Fruit fly (Drosophila melanogaster) Kc167 (cell line): ENCODE data around the gene att-ORFB.

ENCODE experiments used
- Myc ChIP-seq: fragments of >200 bp; optimal IDR thresholded peaks from 2 replicates; lab custom pipeline; 2017; ENCODE audit warnings: missing external identifiers
- Sin3A ChIP-seq: fragments of >200 bp; optimal IDR thresholded peaks from 2 replicates; lab custom pipeline; 2018; ENCODE audit warnings: missing external identifiers
- h ChIP-seq: fragments of >200 bp; optimal IDR thresholded peaks from 3 replicates; lab custom pipeline; 2018; ENCODE audit warnings: missing external identifiers
- insv ChIP-seq: fragments of >200 bp; optimal IDR thresholded peaks from 3 replicates; lab custom pipeline; 2018; ENCODE audit warnings: missing external identifiers
- psq ChIP-seq: fragments of >200 bp; optimal IDR thresholded peaks from 2 replicates; lab custom pipeline; 2017; ENCODE audit warnings: missing external identifiers
- ttk ChIP-seq: sonication (Bioruptor generic); optimal IDR thresholded peaks from 2 replicates; lab custom pipeline; 2017; ENCODE audit warnings: missing external identifiers

Gene att-ORFB

DNA sequence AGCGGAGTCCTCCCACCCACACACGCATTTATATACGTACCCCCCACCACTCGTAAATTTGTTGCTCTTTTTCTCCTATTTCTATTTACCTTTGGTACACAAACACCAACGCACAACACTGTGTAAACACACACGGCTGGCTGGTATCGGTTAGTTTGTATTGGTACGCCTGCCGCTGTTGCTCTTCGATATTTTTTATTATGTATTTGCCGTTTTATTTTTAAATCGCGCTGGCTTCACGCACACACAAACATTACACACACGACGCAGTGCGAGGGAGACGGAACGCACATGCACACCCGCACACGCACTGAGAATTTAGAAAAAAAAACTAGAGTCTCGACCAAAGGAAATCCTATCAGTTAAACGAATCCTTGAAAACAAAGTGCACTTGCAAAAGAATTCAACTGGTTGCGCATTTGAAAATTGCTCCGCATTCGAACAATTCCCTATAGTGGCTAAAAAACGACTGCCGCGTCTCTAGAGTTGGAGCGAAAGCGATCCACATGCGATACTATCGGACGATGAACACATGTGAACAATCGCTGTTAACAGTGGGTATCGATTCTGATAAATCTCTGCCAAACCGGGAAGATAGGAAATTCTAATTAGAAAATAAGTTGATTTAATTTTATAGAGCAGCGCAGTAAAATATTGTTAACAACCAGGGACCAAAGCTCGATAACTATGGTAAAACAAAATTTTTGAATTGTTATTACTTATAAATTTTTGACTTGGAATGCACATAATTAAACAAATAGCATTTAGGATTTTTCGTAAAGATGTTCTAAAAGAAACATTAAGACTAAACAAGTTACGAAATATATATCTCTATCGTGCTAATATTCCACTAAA, 3.3 kb downstream of the att-ORFB start:
- no peak for TF ChIP-seq h (lab: Kevin White, UChicago)
- no peak for TF ChIP-seq psq
- no peak for TF ChIP-seq Myc (lab: Kevin White, UChicago)
- no peak for TF ChIP-seq Sin3A (lab: Kevin White, UChicago)
- TF ChIP-seq ttk: no peak
- no peak for TF ChIP-seq insv

dm6 chr3R:20549855-20550603, 4.2 kb downstream of the att-ORFB start:
- TF ChIP-seq h (lab: Kevin White, UChicago): no peak
- TF ChIP-seq Sin3A (lab: Kevin White, UChicago): no peak
- no peak for TF ChIP-seq insv
- TF ChIP-seq psq: no peak
- no peak for TF ChIP-seq ttk
- TF ChIP-seq Myc (lab: Kevin White, UChicago): no peak

- no peak for TF ChIP-seq h (lab: Kevin White, UChicago)
- no peak for TF ChIP-seq psq
- TF ChIP-seq Myc (lab: Kevin White, UChicago): no peak
- no peak for TF ChIP-seq insv
- TF ChIP-seq ttk: no peak
- TF ChIP-seq Sin3A (lab: Kevin White, UChicago): no peak
These were observed 5.0 kb downstream of the att-ORFB start for dm6 chr3R:20549017-20549854.

DNA sequence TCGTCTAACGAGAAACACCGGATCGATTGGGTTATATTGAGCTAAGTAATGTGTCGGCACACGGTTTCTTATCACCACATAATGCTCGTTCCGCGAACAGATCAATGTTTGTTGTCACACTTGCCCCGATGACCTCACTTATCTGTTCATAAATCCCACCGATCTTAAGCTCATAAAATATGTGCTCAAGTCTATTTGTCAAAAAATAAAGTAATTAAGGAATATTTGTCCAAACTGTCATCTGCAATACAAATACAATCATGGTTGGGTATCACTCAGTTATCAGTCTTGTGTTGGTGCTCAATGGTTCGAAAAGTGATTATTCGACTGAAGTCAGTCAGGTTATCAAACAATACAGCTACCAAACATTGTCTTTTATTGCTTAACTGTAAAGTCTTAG, 5.9 kb downstream of the att-ORFB start:
- TF ChIP-seq ttk (no peak), Sin3A (lab: Kevin White, UChicago) (no peak), insv (no peak), h (lab: Kevin White, UChicago) (no peak), Myc (lab: Kevin White, UChicago) (no peak), psq (no peak)

dm6 chr3R:20547758-20548157, 6.4 kb downstream of the att-ORFB start:
- TF ChIP-seq ttk (no peak), Myc (lab: Kevin White, UChicago) (no peak), h (lab: Kevin White, UChicago) (no peak), psq (no peak), insv (no peak), Sin3A (lab: Kevin White, UChicago) (no peak)

DNA sequence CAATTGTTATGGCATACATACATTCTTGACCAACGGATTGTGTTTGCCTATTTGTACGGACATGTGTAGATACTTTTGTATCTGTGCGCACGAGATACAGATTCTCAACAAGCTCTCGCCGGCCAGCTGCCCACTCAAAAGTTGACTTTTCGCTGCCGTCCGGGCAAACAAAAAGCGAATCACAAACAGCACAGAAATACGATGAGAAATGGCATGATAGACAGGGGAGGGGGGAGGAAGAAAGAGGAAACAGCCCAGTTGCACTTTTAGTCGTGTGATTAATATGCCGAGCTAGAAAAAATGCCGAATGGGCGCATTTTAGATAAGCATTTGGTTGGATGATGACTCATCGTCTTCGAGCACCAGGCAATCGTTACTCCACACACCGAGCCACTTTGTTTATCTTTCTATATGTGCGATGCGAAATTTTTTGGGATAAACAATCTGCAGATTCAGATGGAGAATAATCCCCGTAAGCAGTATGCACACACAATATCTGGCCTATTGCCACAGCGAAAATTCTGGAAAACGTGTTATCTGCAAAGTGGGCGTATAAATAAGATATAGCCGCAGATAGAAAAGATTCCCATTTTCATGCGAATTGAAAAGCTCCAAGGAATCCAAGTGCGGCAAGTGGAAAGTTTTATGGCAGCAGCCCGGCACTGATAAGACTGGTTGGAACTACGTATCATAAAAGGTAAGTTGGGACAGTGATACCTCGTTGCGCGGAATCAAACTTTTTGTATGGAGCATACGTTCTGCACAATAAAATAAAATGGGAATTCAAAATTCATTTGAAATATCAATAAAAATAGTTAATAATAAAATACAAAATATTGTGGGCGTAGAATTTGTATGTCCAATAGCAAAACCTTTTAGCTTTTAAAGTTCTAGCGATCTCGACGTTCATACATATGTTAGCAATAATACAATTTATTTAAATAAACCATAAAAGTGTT, 7.3 kb downstream of the att-ORFB start:
- TF ChIP-seq ttk (no peak), psq (no peak), Sin3A (lab: Kevin White, UChicago) (no peak), h (lab: Kevin White, UChicago) (no peak), insv (no peak)

DNA sequence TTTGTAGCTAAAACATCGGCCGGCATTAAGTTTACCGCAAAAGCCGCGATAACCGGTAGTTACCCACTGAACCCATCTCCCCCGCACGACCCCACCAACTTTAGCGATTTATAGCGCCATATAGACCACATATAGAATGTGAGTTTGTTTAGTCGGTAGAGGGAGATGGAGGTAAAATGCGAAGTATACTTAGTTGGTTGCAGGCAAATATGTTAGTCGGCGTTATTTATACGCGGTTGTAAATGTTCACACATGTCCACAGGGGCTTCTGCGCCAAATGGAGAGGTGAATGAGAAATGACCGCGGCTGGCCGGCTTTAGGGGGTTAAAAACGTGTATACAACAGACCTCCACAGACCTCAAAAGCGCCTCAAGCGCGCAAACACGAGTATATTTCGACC, 8.5 kb downstream of the att-ORFB start:
- TF ChIP-seq ttk: no peak
- no peak for TF ChIP-seq insv
- no peak for TF ChIP-seq Myc (lab: Kevin White, UChicago)
- TF ChIP-seq h (lab: Kevin White, UChicago): no peak
- no peak for TF ChIP-seq psq
- TF ChIP-seq Sin3A (lab: Kevin White, UChicago): no peak

DNA sequence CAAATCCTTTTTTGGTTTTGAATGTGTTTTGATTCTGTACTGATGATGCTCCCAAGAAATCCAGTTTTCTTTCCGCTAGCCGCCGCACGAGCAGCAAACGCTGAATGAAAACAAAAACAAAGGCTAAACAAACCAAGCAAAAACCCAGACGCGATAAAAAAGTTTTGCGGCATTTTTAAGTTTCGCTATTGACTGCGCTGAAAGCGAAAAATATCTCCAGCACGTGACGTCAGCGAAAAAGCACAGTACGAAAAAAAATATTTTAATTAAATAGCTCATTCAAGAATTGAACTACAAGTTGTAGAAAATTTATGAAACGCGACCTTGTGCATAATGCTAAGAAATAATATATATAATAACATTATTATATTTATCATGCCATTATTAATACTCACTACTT, 9.2 kb downstream of the att-ORFB start:
- no peak for TF ChIP-seq insv
- TF ChIP-seq psq: no peak
- no peak for TF ChIP-seq Myc (lab: Kevin White, UChicago)
- no peak for TF ChIP-seq h (lab: Kevin White, UChicago)

- no peak for TF ChIP-seq psq
- no peak for TF ChIP-seq Myc (lab: Kevin White, UChicago)
- TF ChIP-seq h (lab: Kevin White, UChicago): no peak
- TF ChIP-seq ttk: no peak
- TF ChIP-seq insv: no peak
- no peak for TF ChIP-seq Sin3A (lab: Kevin White, UChicago)
These were observed 10.5 kb downstream of the att-ORFB start for dm6 chr3R:20543719-20544118.

- TF ChIP-seq psq (no peak), Myc (lab: Kevin White, UChicago) (no peak), h (lab: Kevin White, UChicago) (no peak), Sin3A (lab: Kevin White, UChicago) (no peak), insv (no peak), ttk (no peak)
These were observed 11.0 kb downstream of the att-ORFB start for dm6 chr3R:20543220-20543619.
